Worm (Caenorhabditis elegans) whole organism, L1 larva: ENCODE results near the gene hlh-27.

ENCODE experiments used
- ama-1 ChIP-seq: fragments of 150-350 bp; optimal IDR thresholded peaks from 2 replicates; lab custom pipeline; 2014
- ceh-82 ChIP-seq, 3 experiments: fragments of 150-350 bp in 1 of 3; sonication (generic microtip) in 2 of 3; optimal IDR thresholded peaks; 2 replicates each; lab custom pipeline; 2014 to 2017; ENCODE audit warnings: missing biosample characterization in 3 of 3, missing genetic modification characterization in 3 of 3
- mab-9 ChIP-seq: fragments of 200-800 bp; sonication (Bioruptor generic); IDR thresholded peaks from 2 replicates; pipeline ENCODE4 v1.3.6; 2022; ENCODE audit warnings: missing genetic modification reagents, missing genetic modification characterization, missing compliant biosample characterization
- nhr-76 ChIP-seq: sonication (generic microtip); optimal IDR thresholded peaks from 2 replicates; lab custom pipeline; 2017; ENCODE audit warnings: missing biosample characterization, missing genetic modification characterization
- skn-1 ChIP-seq: fragments of 150-350 bp; optimal IDR thresholded peaks from 2 replicates; lab custom pipeline; 2014; ENCODE audit warnings: missing biosample characterization, missing genetic modification characterization
- sptf-1 ChIP-seq: fragments of 150-350 bp; optimal IDR thresholded peaks from 2 replicates; lab custom pipeline; 2014; ENCODE audit warnings: missing biosample characterization, missing genetic modification characterization

ce11 chrII:5551517-5551916 lies 11.5 kb upstream of the hlh-27 start, which contains the start of gene C17C3.5:
- TF ChIP-seq sptf-1 (tag; lab: Kevin White, UChicago) (no peak), mab-9 (GFP tag; lab: Robert Waterston, UW) (no peak), ama-1 (lab: Kevin White, UChicago) (no peak), nhr-76 (tag; lab: Kevin White, UChicago) (no peak), ceh-82 (tag; optimal IDR thresholded peaks at IDR 0.05; lab: Kevin White, UChicago) (no peak), skn-1 (tag; lab: Kevin White, UChicago) (no peak)
